Fruit fly (Drosophila melanogaster) whole organism, prepupa: ENCODE data around the gene 7B2.
A peak's percentile ranks its signal among the peaks of the same experiment; 100 is the strongest.

Experiments
- Blimp-1 ChIP-seq: fragments of 200-800 bp; sonication (Bioruptor generic); optimal IDR thresholded peaks from 3 replicates; lab custom pipeline; 2017; ENCODE audit warnings: missing biosample characterization, missing genetic modification characterization, mild to moderate bottlenecking, moderate library complexity, missing genetic modification reagents
- CG10631 ChIP-seq: fragments of 200-800 bp; sonication (Bioruptor generic); optimal IDR thresholded peaks from 2 replicates; lab custom pipeline; 2016; ENCODE audit warnings: missing biosample characterization, missing genetic modification characterization
- CG11294 ChIP-seq: fragments of 200-800 bp; sonication (Bioruptor generic); IDR thresholded peaks from 2 replicates; pipeline ENCODE4 v1.3.6; 2022; ENCODE audit warnings: missing biosample characterization, missing genetic modification characterization
- CG11762 ChIP-seq: fragments of 200-800 bp; sonication (Bioruptor generic); optimal IDR thresholded peaks from 3 replicates; lab custom pipeline; 2016; ENCODE audit warnings: missing biosample characterization, missing genetic modification characterization; ENCODE audit not compliant: insufficient read depth
- CG11902 ChIP-seq: fragments of 200-800 bp; sonication (Bioruptor generic); optimal IDR thresholded peaks from 3 replicates; lab custom pipeline; 2016; ENCODE audit warnings: missing biosample characterization, missing genetic modification characterization
- CG15336 ChIP-seq: fragments of 200-800 bp; sonication (Bioruptor generic); IDR thresholded peaks from 2 replicates; pipeline ENCODE4 v1.3.6; 2022; ENCODE audit warnings: missing biosample characterization, missing genetic modification characterization
- CG1621 ChIP-seq: fragments of 200-800 bp; sonication (Bioruptor generic); optimal IDR thresholded peaks from 3 replicates; lab custom pipeline; 2018; ENCODE audit warnings: missing biosample characterization, mild to moderate bottlenecking, missing genetic modification characterization
- CG16779 ChIP-seq: fragments of 200-800 bp; sonication (Bioruptor generic); optimal IDR thresholded peaks from 3 replicates; lab custom pipeline; 2017; ENCODE audit warnings: missing biosample characterization, mild to moderate bottlenecking, missing genetic modification characterization
- CG31627 ChIP-seq: fragments of 200-800 bp; sonication (Bioruptor generic); optimal IDR thresholded peaks from 3 replicates; lab custom pipeline; 2016; ENCODE audit warnings: missing biosample characterization, missing genetic modification characterization
- CG32006 ChIP-seq: fragments of 200-800 bp; sonication (Bioruptor generic); optimal IDR thresholded peaks from 3 replicates; lab custom pipeline; 2017; ENCODE audit warnings: missing biosample characterization, mild to moderate bottlenecking, missing genetic modification characterization
- CG34406 ChIP-seq: fragments of 200-800 bp; sonication (Bioruptor generic); optimal IDR thresholded peaks from 3 replicates; lab custom pipeline; 2016; ENCODE audit warnings: missing biosample characterization, missing genetic modification characterization
- CG6163 ChIP-seq: fragments of 200-800 bp; sonication (Bioruptor generic); IDR thresholded peaks from 3 replicates; pipeline ENCODE4 v1.3.6; 2022; ENCODE audit warnings: missing biosample characterization, missing genetic modification characterization
- CG6276 ChIP-seq: fragments of 200-800 bp; sonication (Bioruptor generic); optimal IDR thresholded peaks from 2 replicates; lab custom pipeline; 2017; ENCODE audit warnings: missing biosample characterization, mild to moderate bottlenecking, missing genetic modification characterization
- CG6792 ChIP-seq: fragments of 200-800 bp; sonication (Bioruptor generic); optimal IDR thresholded peaks from 3 replicates; lab custom pipeline; 2016; ENCODE audit warnings: missing biosample characterization, missing genetic modification characterization
- CG6854 ChIP-seq: fragments of 200-800 bp; sonication (Bioruptor generic); optimal IDR thresholded peaks from 2 replicates; lab custom pipeline; 2017; ENCODE audit warnings: missing biosample characterization, mild to moderate bottlenecking, missing genetic modification characterization
- CG8119 ChIP-seq: fragments of 200-800 bp; sonication (Bioruptor generic); IDR thresholded peaks from 3 replicates; pipeline ENCODE4 v1.3.6; 2022; ENCODE audit warnings: missing biosample characterization, missing genetic modification characterization
- CG8319 ChIP-seq: fragments of 200-800 bp; sonication (Bioruptor generic); optimal IDR thresholded peaks from 3 replicates; lab custom pipeline; 2016; ENCODE audit warnings: missing biosample characterization, missing genetic modification characterization
- CG8632 ChIP-seq: fragments of 200-800 bp; sonication (Bioruptor generic); optimal IDR thresholded peaks from 3 replicates; lab custom pipeline; 2016; ENCODE audit warnings: missing biosample characterization, missing genetic modification characterization
- Eip75B ChIP-seq: fragments of 200-800 bp; sonication (Bioruptor generic); optimal IDR thresholded peaks from 3 replicates; lab custom pipeline; 2016; ENCODE audit warnings: missing biosample characterization, missing genetic modification characterization
- Eip78C ChIP-seq: fragments of 200-800 bp; sonication (Bioruptor generic); peaks from one replicate; lab custom pipeline; 2016; ENCODE audit warnings: missing biosample characterization, missing genetic modification characterization
- Eip93F ChIP-seq: fragments of 200-800 bp; sonication (Bioruptor generic); optimal IDR thresholded peaks from 2 replicates; lab custom pipeline; 2016; ENCODE audit warnings: missing biosample characterization, mild to moderate bottlenecking, missing genetic modification characterization
- Ets21C ChIP-seq: fragments of 200-800 bp; sonication (Bioruptor generic); optimal IDR thresholded peaks from 3 replicates; lab custom pipeline; 2016; ENCODE audit warnings: missing biosample characterization, missing genetic modification characterization
- Ets96B ChIP-seq: fragments of 200-800 bp; optimal IDR thresholded peaks from 2 replicates; lab custom pipeline; 2019; ENCODE audit warnings: missing biosample characterization, mild to moderate bottlenecking, missing genetic modification characterization, moderate library complexity
- Hr38 ChIP-seq: sonication (Bioruptor generic); optimal IDR thresholded peaks from 2 replicates; lab custom pipeline; 2016; ENCODE audit warnings: missing biosample characterization, missing genetic modification characterization
- Hr39 ChIP-seq: fragments of 200-800 bp; sonication (Bioruptor generic); optimal IDR thresholded peaks from 2 replicates; lab custom pipeline; 2016; ENCODE audit warnings: missing biosample characterization, missing genetic modification characterization
- Hr4 ChIP-seq: fragments of 200-800 bp; sonication (Bioruptor generic); optimal IDR thresholded peaks from 3 replicates; lab custom pipeline; 2016; ENCODE audit warnings: missing biosample characterization, missing genetic modification characterization
- Lpt ChIP-seq: fragments of 200-800 bp; sonication (Bioruptor generic); optimal IDR thresholded peaks from 3 replicates; lab custom pipeline; 2016; ENCODE audit warnings: missing biosample characterization, missing genetic modification characterization
- Met ChIP-seq: fragments of 200-800 bp; sonication (Bioruptor generic); optimal IDR thresholded peaks from 3 replicates; lab custom pipeline; 2016; ENCODE audit warnings: missing biosample characterization, missing genetic modification characterization
- OdsH ChIP-seq: fragments of 200-800 bp; sonication (Bioruptor generic); optimal IDR thresholded peaks from 3 replicates; lab custom pipeline; 2016; ENCODE audit warnings: missing biosample characterization, missing genetic modification characterization
- Smox ChIP-seq: fragments of 200-800 bp; sonication (Bioruptor generic); optimal IDR thresholded peaks from 3 replicates; lab custom pipeline; 2016; ENCODE audit warnings: missing biosample characterization, missing genetic modification characterization
- Sox102F ChIP-seq: fragments of 200-800 bp; sonication (Bioruptor generic); optimal IDR thresholded peaks from 2 replicates; lab custom pipeline; 2016; ENCODE audit warnings: missing biosample characterization, mild to moderate bottlenecking, missing genetic modification characterization
- Sox15 ChIP-seq: fragments of 200-800 bp; sonication (Bioruptor generic); optimal IDR thresholded peaks from 3 replicates; lab custom pipeline; 2016; ENCODE audit warnings: missing biosample characterization, missing genetic modification characterization
- achi ChIP-seq: fragments of 200-800 bp; sonication (Bioruptor generic); optimal IDR thresholded peaks from 3 replicates; lab custom pipeline; 2016; ENCODE audit warnings: missing biosample characterization, missing genetic modification characterization
- acj6 ChIP-seq: fragments of 200-800 bp; sonication (Bioruptor generic); optimal IDR thresholded peaks from 3 replicates; lab custom pipeline; 2016; ENCODE audit warnings: missing biosample characterization, missing genetic modification characterization
- cyc ChIP-seq: fragments of 200-800 bp; sonication (Bioruptor generic); optimal IDR thresholded peaks from 3 replicates; lab custom pipeline; 2016; ENCODE audit warnings: missing biosample characterization, missing genetic modification characterization
- eg ChIP-seq: fragments of 200-800 bp; sonication (Bioruptor generic); IDR thresholded peaks from 3 replicates; pipeline ENCODE4 v1.3.6; 2022; ENCODE audit warnings: missing biosample characterization, missing genetic modification characterization
- esn ChIP-seq: fragments of 200-800 bp; sonication (Bioruptor generic); optimal IDR thresholded peaks from 2 replicates; lab custom pipeline; 2016; ENCODE audit warnings: missing biosample characterization, mild to moderate bottlenecking, missing genetic modification characterization, moderate library complexity
- fd59A ChIP-seq: fragments of 200-800 bp; sonication (Bioruptor generic); optimal IDR thresholded peaks from 2 replicates; lab custom pipeline; 2017; ENCODE audit warnings: missing biosample characterization, mild to moderate bottlenecking, missing genetic modification characterization, missing genetic modification reagents
- fd85E ChIP-seq: fragments of 200-800 bp; sonication (Bioruptor generic); optimal IDR thresholded peaks from 3 replicates; lab custom pipeline; 2016; ENCODE audit warnings: missing biosample characterization, missing genetic modification characterization
- fkh ChIP-seq: fragments of 200-800 bp; sonication (Bioruptor generic); optimal IDR thresholded peaks from 3 replicates; lab custom pipeline; 2017; ENCODE audit warnings: missing biosample characterization, mild to moderate bottlenecking, missing genetic modification characterization, moderate library complexity
- lz ChIP-seq: fragments of 200-800 bp; sonication (Bioruptor generic); optimal IDR thresholded peaks from 3 replicates; lab custom pipeline; 2016; ENCODE audit warnings: missing biosample characterization, missing genetic modification characterization
- net ChIP-seq: fragments of 200-800 bp; sonication (Bioruptor generic); optimal IDR thresholded peaks from 3 replicates; lab custom pipeline; 2016; ENCODE audit warnings: missing biosample characterization, missing genetic modification characterization
- pdm3 ChIP-seq: fragments of 200-800 bp; sonication (Bioruptor generic); optimal IDR thresholded peaks from 3 replicates; lab custom pipeline; 2016; ENCODE audit warnings: missing biosample characterization, missing genetic modification characterization
- spab ChIP-seq: fragments of 200-800 bp; sonication (Bioruptor generic); optimal IDR thresholded peaks from 2 replicates; lab custom pipeline; 2017; ENCODE audit warnings: missing biosample characterization, mild to moderate bottlenecking, missing genetic modification characterization, missing genetic modification reagents
- svp ChIP-seq: fragments of 200-800 bp; sonication (Bioruptor generic); peaks from one replicate; lab custom pipeline; 2016; ENCODE audit warnings: missing biosample characterization, missing genetic modification characterization
- topi ChIP-seq: fragments of 200-800 bp; sonication (Bioruptor generic); optimal IDR thresholded peaks from 3 replicates; lab custom pipeline; 2016; ENCODE audit warnings: missing biosample characterization, missing genetic modification characterization
- vri ChIP-seq: fragments of 200-800 bp; sonication (Bioruptor generic); optimal IDR thresholded peaks from 3 replicates; lab custom pipeline; 2016; ENCODE audit warnings: missing biosample characterization, mild to moderate bottlenecking, missing genetic modification characterization

Gene 7B2

DNA sequence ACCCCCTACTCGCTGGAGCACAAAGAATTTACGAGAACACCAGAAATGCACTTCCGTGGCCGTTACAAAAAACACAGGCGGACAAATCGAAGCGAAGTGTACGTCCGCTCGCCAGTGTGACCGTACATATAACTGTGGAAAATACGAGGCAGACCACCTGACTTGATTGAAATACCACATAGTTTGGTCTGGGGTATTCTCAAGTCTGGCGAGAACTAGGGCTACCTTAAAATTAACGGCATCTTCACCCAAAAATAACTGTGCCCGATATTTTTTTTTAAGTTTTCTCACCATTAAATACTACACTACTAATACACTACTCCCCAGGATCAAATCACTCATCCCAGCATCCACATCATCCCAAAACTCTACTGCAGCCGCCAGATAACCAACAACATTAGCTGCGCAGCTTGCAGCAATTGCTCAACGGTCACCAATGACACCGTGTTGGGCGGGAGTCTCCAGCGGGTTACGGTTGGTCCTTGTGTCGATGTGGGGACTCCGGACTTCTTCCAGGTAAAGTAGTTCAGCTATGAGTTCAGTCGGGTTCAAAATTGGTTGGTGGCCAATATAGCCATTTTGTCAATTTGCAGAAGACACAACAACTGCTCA, 8.3 kb upstream of the 7B2 start, which contains the start of gene Cerk (continued):
- no peak for TF ChIP-seq Hr4
- TF ChIP-seq Sox102F (GFP tag; lab: Kevin White, UChicago): no peak
- no peak for TF ChIP-seq CG6792 (GFP tag; lab: Kevin White, UChicago)
- TF ChIP-seq pdm3 (GFP tag; lab: Kevin White, UChicago): no peak
- no peak for TF ChIP-seq svp (GFP tag; lab: Kevin White, UChicago)
- TF ChIP-seq Ets96B (tag; lab: Kevin White, UChicago): no peak
- no peak for TF ChIP-seq CG11902
- TF ChIP-seq Ets21C: no peak
- TF ChIP-seq Smox: no peak
- TF ChIP-seq Hr38 (GFP tag; lab: Kevin White, UChicago): no peak
- TF ChIP-seq Blimp-1 (GFP tag; lab: Kevin White, UChicago): no peak
- no peak for TF ChIP-seq acj6 (GFP tag; lab: Kevin White, UChicago)
- TF ChIP-seq fd85E: no peak
- TF ChIP-seq CG1621: peak; percentile 40
- no peak for TF ChIP-seq CG11762 (GFP tag; lab: Kevin White, UChicago)
- TF ChIP-seq vri (GFP tag; lab: Kevin White, UChicago): no peak
- no peak for TF ChIP-seq OdsH
- no peak for TF ChIP-seq esn (GFP tag; lab: Kevin White, UChicago)

DNA sequence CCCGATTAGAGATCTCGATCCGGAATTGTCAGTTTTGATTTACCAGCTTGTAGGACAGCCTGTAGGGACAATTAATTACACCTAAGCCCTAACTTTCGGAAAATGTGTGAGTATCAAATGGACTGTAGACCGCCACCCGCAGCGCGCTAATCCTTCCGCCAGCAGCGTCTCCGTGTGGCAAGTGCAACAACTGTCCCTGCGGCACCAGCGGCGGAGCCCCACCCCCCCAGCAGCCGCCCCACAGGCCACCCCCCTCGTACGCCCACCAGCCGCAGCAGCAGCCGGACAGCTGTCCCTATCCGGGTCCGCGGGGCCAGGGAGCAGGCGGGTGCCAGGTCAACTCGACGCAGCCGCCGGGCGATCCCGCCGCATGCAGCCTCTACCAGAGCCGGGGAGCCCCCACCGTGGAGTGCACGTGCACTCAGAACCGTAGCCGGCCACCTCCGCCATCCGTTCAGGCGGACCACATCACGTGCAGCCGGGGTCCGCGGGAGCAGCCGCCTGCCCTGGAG, 7.0 kb upstream of the 7B2 start, which contains the start of the genes CG31542 and CG34277:
CG31542 (plus strand) TSS at position 51 of the 512 bp plus-strand sequence.
CG34277 (plus strand) TSS at position 51 of the 512 bp plus-strand sequence.
- TF ChIP-seq CG8632 (no peak), CG8119 (GFP tag; lab: Robert Waterston, UW) (no peak), CG10631 (no peak), CG6792 (GFP tag; lab: Kevin White, UChicago) (no peak), Eip75B (GFP tag; lab: Kevin White, UChicago) (no peak), fkh (no peak), CG6854 (no peak), Blimp-1 (GFP tag; lab: Kevin White, UChicago) (no peak), achi (GFP tag; lab: Kevin White, UChicago) (no peak), Hr38 (GFP tag; lab: Kevin White, UChicago) (no peak), CG6276 (GFP tag; lab: Kevin White, UChicago) (no peak), eg (no peak), CG34406 (no peak), CG15336 (GFP tag; lab: Robert Waterston, UW) (no peak), fd59A (GFP tag; lab: Kevin White, UChicago) (no peak)

DNA sequence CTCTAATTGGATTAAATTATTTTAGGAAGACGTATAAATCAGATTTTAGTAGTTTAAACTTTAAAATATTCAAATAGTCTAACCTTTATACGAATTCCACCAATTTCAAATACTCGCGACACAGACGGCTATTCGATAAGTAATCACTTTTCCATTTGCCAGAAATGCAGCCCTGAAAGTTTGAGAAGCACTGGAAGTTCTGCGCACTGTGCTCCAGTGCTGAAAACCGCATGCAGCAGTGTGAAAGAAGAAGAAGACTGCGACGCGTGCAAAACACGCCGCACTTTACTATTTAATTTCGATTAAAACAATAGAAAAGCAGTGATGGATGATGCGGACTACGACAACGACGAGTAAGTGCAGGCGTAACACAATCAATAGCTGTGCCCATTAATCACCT, 5.0 kb upstream of the 7B2 start, which contains the start of gene Polr2F:
Polr2F (plus strand) TSS at position 233 of the 400 bp plus-strand sequence.
- TF ChIP-seq CG6276 (GFP tag; lab: Kevin White, UChicago) (no peak), CG8319 (peak; percentile 27), Hr4 (no peak), Hr39 (peak; percentile 83), Ets21C (peak; percentile 66), CG31627 (peak; percentile 86), cyc (GFP tag; lab: Kevin White, UChicago) (peak; percentile 83), Eip75B (GFP tag; lab: Kevin White, UChicago) (no peak), Eip78C (peak; percentile 79), Met (GFP tag; lab: Kevin White, UChicago) (no peak), Lpt (GFP tag; lab: Kevin White, UChicago) (peak; percentile 11), CG6854 (peak; percentile 17), topi (GFP tag; lab: Kevin White, UChicago) (peak; percentile 68), svp (GFP tag; lab: Kevin White, UChicago) (no peak), CG32006 (GFP tag; lab: Kevin White, UChicago) (no peak), Smox (no peak), CG1621 (peak; percentile 32), CG16779 (tag; lab: Kevin White, UChicago) (no peak), CG6163 (GFP tag; lab: Robert Waterston, UW) (peak; percentile 72; the same call in 2 of the 3 replicates), esn (GFP tag; lab: Kevin White, UChicago) (peak; percentile 78), CG10631 (no peak), spab (GFP tag; lab: Kevin White, UChicago) (no peak), Eip93F (GFP tag; lab: Kevin White, UChicago) (no peak), lz (GFP tag; lab: Kevin White, UChicago) (peak; percentile 81), net (GFP tag; lab: Kevin White, UChicago) (no peak), CG11294 (GFP tag; lab: Robert Waterston, UW) (peak; percentile 44; the same call in 1 of the 2 replicates), Sox15 (peak; percentile 55), Hr38 (GFP tag; lab: Kevin White, UChicago) (peak; percentile 10), CG15336 (GFP tag; lab: Robert Waterston, UW) (no peak)
